Worm (Caenorhabditis elegans) whole organism, mixed stage, embryonic: ENCODE measurements around the gene F21H7.5.

Experiments
- M03D4.4 ChIP-seq: sonication (generic microtip); optimal IDR thresholded peaks from 2 replicates; lab custom pipeline; 2017; ENCODE audit warnings: mild to moderate bottlenecking, missing genetic modification characterization, missing compliant biosample characterization
- bed-3 ChIP-seq: fragments of 200-800 bp; sonication (Bioruptor generic); optimal IDR thresholded peaks from 3 replicates; lab custom pipeline; 2018; ENCODE audit warnings: mild to moderate bottlenecking, missing genetic modification characterization, moderate library complexity, missing compliant biosample characterization
- blmp-1 ChIP-seq: fragments of 150-350 bp; optimal IDR thresholded peaks from 2 replicates; lab custom pipeline; 2014; ENCODE audit warnings: missing biosample characterization, missing genetic modification characterization
- ceh-39 ChIP-seq: fragments of 150-350 bp; optimal IDR thresholded peaks from 2 replicates; lab custom pipeline; 2014; ENCODE audit warnings: missing biosample characterization, missing genetic modification characterization
- ces-1 ChIP-seq: fragments of 150-350 bp; optimal IDR thresholded peaks from 2 replicates; lab custom pipeline; 2014; ENCODE audit warnings: missing biosample characterization, missing genetic modification reagents, missing genetic modification characterization
- cnd-1 ChIP-seq: fragments of 200-800 bp; sonication (Bioruptor generic); optimal IDR thresholded peaks from 2 replicates; lab custom pipeline; 2018; ENCODE audit warnings: mild to moderate bottlenecking, missing genetic modification characterization, missing compliant biosample characterization
- drap-1 ChIP-seq: fragments of 200-800 bp; sonication (Bioruptor generic); optimal IDR thresholded peaks from 3 replicates; lab custom pipeline; 2018; ENCODE audit warnings: mild to moderate bottlenecking, missing genetic modification characterization, missing compliant biosample characterization
- elt-1 ChIP-seq: sonication (generic microtip); optimal IDR thresholded peaks from 2 replicates; lab custom pipeline; 2017; ENCODE audit warnings: missing genetic modification characterization, mild to moderate bottlenecking, missing compliant biosample characterization, antibody characterized with exemption, moderate library complexity, borderline replicate concordance; ENCODE audit not compliant: insufficient read depth
- elt-3 ChIP-seq: fragments of 150-350 bp; optimal IDR thresholded peaks from 2 replicates; lab custom pipeline; 2014; ENCODE audit warnings: missing biosample characterization, missing genetic modification characterization
- flh-1 ChIP-seq: fragments of 200-800 bp; sonication (Bioruptor generic); optimal IDR thresholded peaks from 2 replicates; lab custom pipeline; 2018; ENCODE audit warnings: mild to moderate bottlenecking, missing genetic modification characterization, moderate library complexity, missing compliant biosample characterization
- ham-2 ChIP-seq: fragments of 200-800 bp; sonication (Bioruptor generic); optimal IDR thresholded peaks from 2 replicates; lab custom pipeline; 2018; ENCODE audit warnings: mild to moderate bottlenecking, missing genetic modification characterization, missing compliant biosample characterization
- hlh-1 ChIP-seq: fragments of 150-350 bp; optimal IDR thresholded peaks from 2 replicates; lab custom pipeline; 2014; ENCODE audit warnings: missing biosample characterization, missing genetic modification reagents, missing genetic modification characterization
- lin-13 ChIP-seq: fragments of 150-350 bp; optimal IDR thresholded peaks from 2 replicates; lab custom pipeline; 2014; ENCODE audit warnings: missing biosample characterization, missing genetic modification characterization
- lin-32 ChIP-seq: fragments of 200-800 bp; sonication (Bioruptor generic); optimal IDR thresholded peaks from 2 replicates; lab custom pipeline; 2018; ENCODE audit warnings: mild to moderate bottlenecking, missing genetic modification characterization, missing compliant biosample characterization
- lsy-2 ChIP-seq: fragments of 150-350 bp; optimal IDR thresholded peaks from 2 replicates; lab custom pipeline; 2014; ENCODE audit warnings: missing biosample characterization, missing genetic modification characterization
- mab-5 ChIP-seq: fragments of 150-350 bp; optimal IDR thresholded peaks from 2 replicates; lab custom pipeline; 2014; ENCODE audit warnings: missing biosample characterization, missing genetic modification characterization
- mep-1 ChIP-seq: fragments of 150-350 bp; optimal IDR thresholded peaks from 2 replicates; lab custom pipeline; 2017; ENCODE audit warnings: missing biosample characterization, missing genetic modification reagents, missing genetic modification characterization, inconsistent platforms
- mls-2 ChIP-seq: sonication (generic microtip); optimal IDR thresholded peaks from 2 replicates; lab custom pipeline; 2016; ENCODE audit warnings: mild to moderate bottlenecking, missing genetic modification characterization, moderate library complexity, missing compliant biosample characterization
- nhr-12 ChIP-seq: fragments of 150-350 bp; optimal IDR thresholded peaks from 2 replicates; lab custom pipeline; 2014; ENCODE audit warnings: missing biosample characterization, missing genetic modification characterization
- nhr-2 ChIP-seq: fragments of 150-350 bp; optimal IDR thresholded peaks from 2 replicates; lab custom pipeline; 2014; ENCODE audit warnings: missing biosample characterization, missing genetic modification characterization
- nhr-237 ChIP-seq: fragments of 150-350 bp; optimal IDR thresholded peaks from 2 replicates; lab custom pipeline; 2014; ENCODE audit warnings: missing biosample characterization, missing genetic modification characterization
- nhr-28 ChIP-seq: fragments of 150-350 bp; optimal IDR thresholded peaks from 2 replicates; lab custom pipeline; 2014; ENCODE audit warnings: missing biosample characterization, missing genetic modification characterization
- nhr-76 ChIP-seq: sonication (generic microtip); optimal IDR thresholded peaks from 2 replicates; lab custom pipeline; 2017; ENCODE audit warnings: missing biosample characterization, missing genetic modification characterization
- pha-4 ChIP-seq: fragments of 150-350 bp; optimal IDR thresholded peaks from 2 replicates; lab custom pipeline; 2018; ENCODE audit warnings: missing biosample characterization, missing genetic modification reagents, missing genetic modification characterization
- sem-2 ChIP-seq: fragments of 200-800 bp; sonication (Bioruptor generic); optimal IDR thresholded peaks from 2 replicates; lab custom pipeline; 2018; ENCODE audit warnings: mild to moderate bottlenecking, missing genetic modification characterization, missing compliant biosample characterization
- snpc-4 ChIP-seq: fragments of 150-350 bp; optimal IDR thresholded peaks from 2 replicates; lab custom pipeline; 2014; ENCODE audit warnings: missing biosample characterization, missing genetic modification characterization
- sptf-1 ChIP-seq: sonication (generic microtip); optimal IDR thresholded peaks from 2 replicates; lab custom pipeline; 2017; ENCODE audit warnings: mild to moderate bottlenecking, missing genetic modification characterization, moderate library complexity, missing compliant biosample characterization
- unc-120 ChIP-seq: sonication (generic microtip); optimal IDR thresholded peaks from 2 replicates; lab custom pipeline; 2017; ENCODE audit warnings: missing genetic modification characterization, missing compliant biosample characterization; ENCODE audit not compliant: poor library complexity, severe bottlenecking
- unc-39 ChIP-seq: fragments of 150-350 bp; optimal IDR thresholded peaks from 2 replicates; lab custom pipeline; 2014; ENCODE audit warnings: missing biosample characterization, missing genetic modification characterization
- unc-62 ChIP-seq: fragments of 150-350 bp; optimal IDR thresholded peaks from 2 replicates; lab custom pipeline; 2014; ENCODE audit warnings: missing biosample characterization, missing genetic modification reagents, missing genetic modification characterization
- zip-8 ChIP-seq: fragments of 150-350 bp; optimal IDR thresholded peaks from 2 replicates; lab custom pipeline; 2014; ENCODE audit warnings: missing biosample characterization, missing genetic modification characterization
- ztf-11 ChIP-seq: fragments of 150-350 bp; optimal IDR thresholded peaks from 2 replicates; lab custom pipeline; 2014; ENCODE audit warnings: missing biosample characterization, missing genetic modification characterization

Gene F21H7.5

DNA sequence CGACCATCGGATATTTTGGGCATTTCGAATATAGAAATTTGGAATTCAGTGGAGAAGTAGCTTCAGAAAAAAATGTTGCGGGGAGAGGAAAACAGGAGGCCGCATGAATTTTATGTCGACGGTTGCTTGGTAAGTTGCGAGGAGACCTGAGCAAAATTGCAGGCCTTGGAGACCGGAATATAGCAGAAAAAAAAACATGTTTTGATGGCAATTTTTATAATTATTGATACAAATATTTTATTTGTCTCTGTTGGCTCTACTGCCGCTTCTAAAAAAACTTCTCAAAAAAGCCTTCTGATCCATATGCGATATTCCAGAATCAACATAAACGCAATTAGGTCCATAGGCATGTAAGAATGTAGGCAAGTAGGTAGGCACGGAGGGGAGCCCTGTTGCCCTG is 38.0 kb downstream of the F21H7.5 start, which contains the start of gene pacl-1:
Gene pacl-1, minus strand, starts transcription at position 101 of the 400 bp plus-strand sequence.
- no peak for TF ChIP-seq drap-1 (GFP tag; lab: Kevin White, UChicago)
- no peak for TF ChIP-seq unc-62 (GFP tag; lab: Kevin White, UChicago)
- no peak for TF ChIP-seq nhr-76 (tag; lab: Kevin White, UChicago)
- no peak for TF ChIP-seq M03D4.4
- no peak for TF ChIP-seq nhr-28 (tag; lab: Kevin White, UChicago)
- TF ChIP-seq nhr-2, result no peak
- TF ChIP-seq zip-8 (tag; lab: Kevin White, UChicago), result no peak
- TF ChIP-seq elt-3 (tag; lab: Kevin White, UChicago), result no peak
- no peak for TF ChIP-seq unc-120
- TF ChIP-seq lin-32 (GFP tag; lab: Kevin White, UChicago), result no peak
- no peak for TF ChIP-seq ztf-11 (tag; lab: Kevin White, UChicago)
- TF ChIP-seq pha-4 (tag; lab: Kevin White, UChicago), result no peak
- no peak for TF ChIP-seq cnd-1 (tag; lab: Kevin White, UChicago)
- TF ChIP-seq lsy-2, result no peak
- TF ChIP-seq blmp-1 (tag; lab: Kevin White, UChicago), result no peak
- no peak for TF ChIP-seq mep-1 (tag; lab: Kevin White, UChicago)
- TF ChIP-seq sptf-1 (tag; lab: Kevin White, UChicago), result no peak
- TF ChIP-seq, all 35 proteins: peak for 0

DNA sequence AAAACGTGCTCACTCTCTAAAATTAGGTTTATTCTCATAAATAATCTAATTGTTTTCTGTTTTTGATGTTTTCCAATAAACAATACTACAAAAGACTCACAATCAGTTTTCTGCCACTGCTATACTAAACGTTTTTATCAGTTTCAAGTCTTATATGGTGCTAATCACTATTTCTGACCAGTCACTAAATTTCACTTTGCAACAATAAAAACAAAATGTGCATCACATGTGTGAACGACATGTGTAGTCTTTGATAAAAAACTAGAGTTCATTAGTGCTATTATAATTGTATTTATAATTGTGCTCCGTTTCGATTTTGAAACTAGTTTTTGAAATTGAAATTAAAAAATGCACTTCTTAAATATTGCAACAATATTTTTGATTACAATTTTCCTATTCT is 40.6 kb downstream of the F21H7.5 start, which contains the start of gene cyp-37B1:
Gene cyp-37B1, plus strand, starts transcription at position 199 of the 400 bp plus-strand sequence.
- TF ChIP-seq nhr-12, result no peak
- TF ChIP-seq nhr-2, result no peak
- TF ChIP-seq elt-3 (tag; lab: Kevin White, UChicago), result no peak
- TF ChIP-seq drap-1 (GFP tag; lab: Kevin White, UChicago), result no peak
- TF ChIP-seq mab-5 (tag; lab: Kevin White, UChicago), result no peak

DNA sequence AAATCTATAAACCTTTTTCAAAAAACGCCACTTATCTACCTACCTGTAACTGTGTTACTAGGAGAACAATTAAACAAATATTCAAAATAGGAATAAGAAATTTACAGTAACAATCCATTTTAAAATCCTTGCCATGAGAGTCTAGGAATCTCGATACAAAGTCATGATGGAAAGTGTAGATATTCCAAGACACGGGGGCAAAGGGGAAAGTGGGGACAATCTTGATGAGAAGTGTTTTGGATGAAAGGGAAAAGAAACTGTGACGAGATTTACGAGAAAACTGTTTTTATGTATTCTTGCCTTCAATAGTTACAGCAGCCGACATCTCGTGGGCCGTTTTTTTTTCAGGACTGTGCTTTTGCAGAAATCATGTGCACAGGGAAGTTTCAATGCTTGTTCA is 44.8 kb downstream of the F21H7.5 start, which contains the start of gene F28G4.2:
Gene F28G4.2, minus strand, starts transcription at position 175 of the 400 bp plus-strand sequence.
- no peak for TF ChIP-seq snpc-4 (tag; lab: Kevin White, UChicago)
- TF ChIP-seq elt-1 (tag; lab: Kevin White, UChicago), result peak; percentile 63

DNA sequence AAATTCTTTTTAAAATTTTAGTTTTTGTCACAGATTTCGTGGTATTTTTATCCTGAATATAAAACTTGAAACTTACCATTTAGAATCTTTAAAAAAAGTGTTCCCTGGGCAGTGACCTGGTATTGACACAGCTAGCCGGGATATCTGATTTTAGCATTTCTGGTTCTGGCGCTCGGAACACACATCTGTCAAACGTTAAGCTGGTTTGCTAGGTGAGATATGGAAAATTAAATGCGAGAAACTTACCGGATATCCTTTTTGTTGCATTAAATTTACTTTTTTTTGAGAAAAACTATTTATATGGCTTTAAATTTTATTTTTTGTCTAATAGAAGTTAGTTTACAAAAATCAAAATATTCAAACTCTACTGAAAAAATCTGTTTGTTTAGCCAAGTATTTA is 48.5 kb downstream of the F21H7.5 start, which contains the start of gene F28G4.4:
Gene F28G4.4, minus strand, starts transcription at position 101 of the 400 bp plus-strand sequence.
- no peak for TF ChIP-seq ceh-39 (tag; lab: Kevin White, UChicago)
- TF ChIP-seq ham-2 (GFP tag; lab: Kevin White, UChicago), result no peak
- no peak for TF ChIP-seq nhr-2
- TF ChIP-seq flh-1 (GFP tag; lab: Kevin White, UChicago), result no peak
- TF ChIP-seq elt-1 (tag; lab: Kevin White, UChicago), result no peak
- TF ChIP-seq unc-120, result no peak
- no peak for TF ChIP-seq M03D4.4
- TF ChIP-seq ztf-11 (tag; lab: Kevin White, UChicago), result no peak
- no peak for TF ChIP-seq unc-39
- TF ChIP-seq blmp-1 (tag; lab: Kevin White, UChicago), result no peak
- TF ChIP-seq lin-32 (GFP tag; lab: Kevin White, UChicago), result no peak
- TF ChIP-seq, all 35 proteins: peak for 0

DNA sequence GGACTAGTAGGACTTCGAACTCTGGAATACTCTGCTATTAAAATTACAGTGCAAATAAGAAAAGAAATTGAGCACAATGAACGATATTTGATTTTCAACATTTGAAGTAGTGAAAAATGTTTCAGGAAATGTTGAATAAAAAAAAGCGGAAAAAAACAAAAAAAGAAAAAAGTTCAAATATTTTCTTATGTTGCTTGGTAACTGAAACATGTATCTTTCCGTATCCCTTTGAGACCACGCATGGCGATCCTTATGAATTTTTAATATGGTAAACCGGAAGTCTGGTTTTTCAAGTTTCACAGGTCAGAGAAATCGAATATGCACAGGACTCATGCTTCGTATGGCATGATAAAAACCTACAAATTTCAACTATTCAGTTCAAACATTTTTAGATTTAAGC is 50.3 kb downstream of the F21H7.5 start, which contains the start of gene F28G4.3:
Gene F28G4.3, minus strand, starts transcription at position 101 of the 400 bp plus-strand sequence.
- TF ChIP-seq blmp-1 (tag; lab: Kevin White, UChicago), result no peak
- TF ChIP-seq unc-62 (GFP tag; lab: Kevin White, UChicago), result no peak
- no peak for TF ChIP-seq M03D4.4
- no peak for TF ChIP-seq elt-3 (tag; lab: Kevin White, UChicago)
- TF ChIP-seq pha-4 (tag; lab: Kevin White, UChicago), result no peak
- TF ChIP-seq mls-2, result no peak
- no peak for TF ChIP-seq mep-1 (tag; lab: Kevin White, UChicago)
- no peak for TF ChIP-seq nhr-2
- no peak for TF ChIP-seq hlh-1
- no peak for TF ChIP-seq lsy-2
- TF ChIP-seq ztf-11 (tag; lab: Kevin White, UChicago), result no peak
- no peak for TF ChIP-seq nhr-237 (tag; lab: Kevin White, UChicago)
- no peak for TF ChIP-seq ces-1 (GFP tag; lab: Kevin White, UChicago)
- no peak for TF ChIP-seq lin-13
- TF ChIP-seq flh-1 (GFP tag; lab: Kevin White, UChicago), result no peak
- TF ChIP-seq snpc-4 (tag; lab: Kevin White, UChicago), result no peak
- TF ChIP-seq sem-2 (GFP tag; lab: Kevin White, UChicago), result no peak
- TF ChIP-seq sptf-1 (tag; lab: Kevin White, UChicago), result no peak
- TF ChIP-seq bed-3, result no peak
